Fruit fly (Drosophila melanogaster) whole organism, prepupa: Measurements from ENCODE around the gene PAPLA1.

Experiments used
- CG11294 ChIP-seq: fragments of 200-800 bp; sonication (Bioruptor generic); IDR thresholded peaks from 2 replicates; pipeline ENCODE4 v1.3.6; 2022; ENCODE audit warnings: missing biosample characterization, missing genetic modification characterization
- CG15336 ChIP-seq: fragments of 200-800 bp; sonication (Bioruptor generic); IDR thresholded peaks from 2 replicates; pipeline ENCODE4 v1.3.6; 2022; ENCODE audit warnings: missing biosample characterization, missing genetic modification characterization
- CG31627 ChIP-seq: fragments of 200-800 bp; sonication (Bioruptor generic); optimal IDR thresholded peaks from 3 replicates; lab custom pipeline; 2016; ENCODE audit warnings: missing biosample characterization, missing genetic modification characterization
- CG32006 ChIP-seq: fragments of 200-800 bp; sonication (Bioruptor generic); optimal IDR thresholded peaks from 3 replicates; lab custom pipeline; 2017; ENCODE audit warnings: missing biosample characterization, mild to moderate bottlenecking, missing genetic modification characterization
- CG34406 ChIP-seq: fragments of 200-800 bp; sonication (Bioruptor generic); optimal IDR thresholded peaks from 3 replicates; lab custom pipeline; 2016; ENCODE audit warnings: missing biosample characterization, missing genetic modification characterization
- CG6163 ChIP-seq: fragments of 200-800 bp; sonication (Bioruptor generic); IDR thresholded peaks from 3 replicates; pipeline ENCODE4 v1.3.6; 2022; ENCODE audit warnings: missing biosample characterization, missing genetic modification characterization
- CG6808 ChIP-seq: fragments of 200-800 bp; sonication (Bioruptor generic); optimal IDR thresholded peaks from 3 replicates; lab custom pipeline; 2017; ENCODE audit warnings: missing biosample characterization, missing genetic modification characterization, mild to moderate bottlenecking, moderate library complexity, missing genetic modification reagents
- CG6854 ChIP-seq: fragments of 200-800 bp; sonication (Bioruptor generic); optimal IDR thresholded peaks from 2 replicates; lab custom pipeline; 2017; ENCODE audit warnings: missing biosample characterization, mild to moderate bottlenecking, missing genetic modification characterization
- Eip78C ChIP-seq: fragments of 200-800 bp; sonication (Bioruptor generic); peaks from one replicate; lab custom pipeline; 2016; ENCODE audit warnings: missing biosample characterization, missing genetic modification characterization
- Eip93F ChIP-seq: fragments of 200-800 bp; sonication (Bioruptor generic); optimal IDR thresholded peaks from 2 replicates; lab custom pipeline; 2016; ENCODE audit warnings: missing biosample characterization, mild to moderate bottlenecking, missing genetic modification characterization
- Ets21C ChIP-seq: fragments of 200-800 bp; sonication (Bioruptor generic); optimal IDR thresholded peaks from 3 replicates; lab custom pipeline; 2016; ENCODE audit warnings: missing biosample characterization, missing genetic modification characterization
- Ets96B ChIP-seq: fragments of 200-800 bp; optimal IDR thresholded peaks from 2 replicates; lab custom pipeline; 2019; ENCODE audit warnings: missing biosample characterization, mild to moderate bottlenecking, missing genetic modification characterization, moderate library complexity
- Hr39 ChIP-seq: fragments of 200-800 bp; sonication (Bioruptor generic); optimal IDR thresholded peaks from 2 replicates; lab custom pipeline; 2016; ENCODE audit warnings: missing biosample characterization, missing genetic modification characterization
- Hr4 ChIP-seq: fragments of 200-800 bp; sonication (Bioruptor generic); optimal IDR thresholded peaks from 3 replicates; lab custom pipeline; 2016; ENCODE audit warnings: missing biosample characterization, missing genetic modification characterization
- achi ChIP-seq: fragments of 200-800 bp; sonication (Bioruptor generic); optimal IDR thresholded peaks from 3 replicates; lab custom pipeline; 2016; ENCODE audit warnings: missing biosample characterization, missing genetic modification characterization
- acj6 ChIP-seq: fragments of 200-800 bp; sonication (Bioruptor generic); optimal IDR thresholded peaks from 3 replicates; lab custom pipeline; 2016; ENCODE audit warnings: missing biosample characterization, missing genetic modification characterization
- dac ChIP-seq: fragments of 200-800 bp; sonication (Bioruptor generic); optimal IDR thresholded peaks from 2 replicates; lab custom pipeline; 2017; ENCODE audit warnings: missing biosample characterization, mild to moderate bottlenecking, missing genetic modification characterization
- dsx ChIP-seq: fragments of 200-800 bp; optimal IDR thresholded peaks from 3 replicates; lab custom pipeline; 2019; ENCODE audit warnings: missing biosample characterization, mild to moderate bottlenecking, missing genetic modification characterization, moderate library complexity; ENCODE audit not compliant: poor library complexity, severe bottlenecking
- eg ChIP-seq: fragments of 200-800 bp; sonication (Bioruptor generic); IDR thresholded peaks from 3 replicates; pipeline ENCODE4 v1.3.6; 2022; ENCODE audit warnings: missing biosample characterization, missing genetic modification characterization
- esn ChIP-seq: fragments of 200-800 bp; sonication (Bioruptor generic); optimal IDR thresholded peaks from 2 replicates; lab custom pipeline; 2016; ENCODE audit warnings: missing biosample characterization, mild to moderate bottlenecking, missing genetic modification characterization, moderate library complexity
- pdm3 ChIP-seq: fragments of 200-800 bp; sonication (Bioruptor generic); optimal IDR thresholded peaks from 3 replicates; lab custom pipeline; 2016; ENCODE audit warnings: missing biosample characterization, missing genetic modification characterization
- salr ChIP-seq, 2 experiments: fragments of 200-800 bp; sonication (Bioruptor generic); optimal IDR thresholded peaks; 3 replicates each; lab custom pipeline; 2016 to 2018; ENCODE audit warnings: missing biosample characterization in 2 of 2, missing genetic modification characterization in 2 of 2, mild to moderate bottlenecking in 1 of 2
- topi ChIP-seq: fragments of 200-800 bp; sonication (Bioruptor generic); optimal IDR thresholded peaks from 3 replicates; lab custom pipeline; 2016; ENCODE audit warnings: missing biosample characterization, missing genetic modification characterization
- vri ChIP-seq: fragments of 200-800 bp; sonication (Bioruptor generic); optimal IDR thresholded peaks from 3 replicates; lab custom pipeline; 2016; ENCODE audit warnings: missing biosample characterization, mild to moderate bottlenecking, missing genetic modification characterization

PAPLA1 gene

DNA sequence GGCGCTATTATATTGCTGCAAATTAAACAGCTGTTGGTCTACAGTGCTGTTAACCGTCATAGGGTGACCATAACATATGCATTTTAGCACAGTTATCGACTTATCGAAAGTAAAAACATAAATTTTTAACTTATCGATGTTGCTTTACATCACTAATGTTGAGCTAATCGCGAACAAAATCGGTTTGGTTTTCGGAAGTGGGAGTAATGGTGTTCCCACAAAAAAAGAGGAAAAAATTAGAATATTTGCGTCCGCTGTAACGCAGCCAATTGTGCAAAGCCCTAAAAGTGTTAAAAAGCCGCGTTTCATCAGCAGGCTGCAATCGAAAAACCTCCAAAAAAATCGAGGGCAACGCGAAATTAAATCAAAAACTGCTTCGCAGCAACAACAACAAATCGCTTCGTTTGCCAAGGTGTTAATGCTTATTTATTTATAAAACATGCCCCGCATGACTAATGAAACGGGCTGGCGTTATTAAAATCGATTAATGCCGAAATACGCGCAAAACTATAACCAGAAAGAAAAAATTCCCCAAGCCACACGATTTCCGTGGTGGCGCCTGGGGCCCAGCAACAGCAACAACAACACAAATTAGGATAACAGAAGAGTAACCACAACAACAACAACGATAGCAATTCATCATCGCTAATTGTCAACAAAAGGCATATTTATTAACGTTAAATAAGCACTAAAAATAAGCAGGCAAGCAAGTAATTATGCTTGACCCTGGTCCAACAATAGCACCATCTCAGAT lies 32.4 kb downstream of the PAPLA1 start, which contains the start of the genes CG12375 and CG8668:
Gene CG12375 (minus strand): TSS at position 42 of the 754 bp plus-strand sequence.
Gene CG8668 (plus strand): TSS at position 153 of the 754 bp plus-strand sequence.
- peak; percentile 9 for TF ChIP-seq Eip93F (GFP tag; lab: Kevin White, UChicago)
- 0 out of 3 replicates have a peak, but pooled peaks have one; percentile 9 for TF ChIP-seq CG6163 (GFP tag; lab: Robert Waterston, UW)
- TF ChIP-seq Eip78C (GFP tag; lab: Kevin White, UChicago): peak; percentile 59
- TF ChIP-seq esn (GFP tag; lab: Kevin White, UChicago): peak; percentile 29
- TF ChIP-seq Hr4 (GFP tag; lab: Kevin White, UChicago): no peak
- peak; percentile 11 for TF ChIP-seq CG6854 (GFP tag; lab: Kevin White, UChicago)
- TF ChIP-seq, all 60 proteins: peak for 5

DNA sequence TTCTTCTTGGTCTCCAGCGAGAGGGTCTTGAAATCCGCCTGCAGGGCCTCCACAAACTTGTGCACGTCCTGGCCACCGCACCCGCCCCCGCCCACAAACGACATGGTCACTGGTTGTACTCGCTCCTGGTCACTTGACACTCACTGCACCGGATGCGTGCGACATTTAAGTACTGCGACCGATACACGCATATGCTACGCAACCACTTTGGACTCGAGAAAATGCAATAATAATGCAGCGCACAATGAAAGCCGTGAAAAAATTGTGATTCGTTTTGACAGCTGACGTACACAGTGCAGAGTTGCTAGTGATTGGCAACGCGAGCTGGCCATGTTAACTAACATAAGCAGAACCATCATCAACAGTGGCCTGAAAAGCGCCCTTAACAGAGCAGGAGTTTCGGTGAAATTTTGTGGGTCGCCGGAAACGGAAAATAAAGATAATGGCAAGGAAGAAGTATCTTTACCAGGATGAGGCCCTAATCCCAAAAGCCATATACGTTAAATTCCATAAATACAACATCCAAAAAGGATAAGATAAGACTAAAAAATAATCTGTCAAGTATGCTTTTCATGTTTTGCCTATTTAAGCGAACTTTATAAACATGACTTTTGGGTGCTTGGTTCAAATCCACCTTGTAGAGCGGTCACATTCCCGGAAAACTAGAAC lies 35.6 kb downstream of the PAPLA1 start, which contains the start of the genes mon2 and CG8673:
Gene mon2 (minus strand): TSS at position 300 of the 669 bp plus-strand sequence.
Gene CG8673 (plus strand): TSS at position 619 of the 669 bp plus-strand sequence.
- peak; percentile 98 for TF ChIP-seq achi
- TF ChIP-seq CG31627 (GFP tag; lab: Kevin White, UChicago): no peak
- 0 out of 3 replicates have a peak, but pooled peaks have one; percentile 24 for TF ChIP-seq CG6163 (GFP tag; lab: Robert Waterston, UW)

dm6 chr2L:8116632-8117193 lies 42.7 kb downstream of the PAPLA1 start:
- TF ChIP-seq CG6854 (GFP tag; lab: Kevin White, UChicago) (no peak), Eip78C (GFP tag; lab: Kevin White, UChicago) (peak; percentile 46)

DNA sequence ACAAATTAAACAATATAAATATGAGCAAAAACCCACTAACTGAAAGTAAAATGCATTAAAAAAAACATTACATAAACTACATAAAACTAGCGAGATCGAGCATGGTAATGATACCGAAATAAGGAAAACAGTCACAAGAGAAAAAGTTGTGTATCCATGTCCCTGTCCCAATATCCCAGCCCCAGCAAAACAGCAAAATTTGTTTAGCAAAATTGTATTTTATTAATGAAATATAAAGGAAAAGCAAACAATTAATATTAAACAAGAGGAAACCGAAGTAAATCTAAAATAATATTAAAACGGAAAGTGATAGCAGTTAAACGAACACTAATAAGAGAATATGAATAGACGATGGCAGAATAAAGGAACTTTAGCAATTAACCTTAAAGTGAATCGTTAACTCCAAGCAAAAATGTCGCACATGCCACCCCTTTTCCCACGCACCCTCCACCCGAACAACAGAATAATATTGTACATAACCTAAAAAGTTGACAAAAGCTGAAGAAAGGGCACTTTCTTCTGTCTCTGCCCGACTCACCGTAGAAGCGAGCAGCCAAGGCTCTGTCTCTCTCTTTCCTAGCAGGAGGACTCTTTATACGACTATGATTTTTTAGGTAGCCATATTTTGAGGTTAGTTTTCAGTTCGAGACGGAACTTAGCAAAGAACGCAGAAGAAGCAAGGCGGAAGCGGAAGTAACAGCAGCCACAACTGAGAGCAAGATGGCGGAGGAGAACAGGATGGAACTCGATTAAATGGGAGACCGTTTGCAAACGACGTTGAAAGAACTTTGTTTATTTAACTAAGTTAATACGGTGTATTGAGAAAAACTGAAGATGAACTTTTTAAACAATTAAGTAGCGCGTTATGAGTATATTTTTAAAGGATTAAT lies 48.6 kb downstream of the PAPLA1 start:
- TF ChIP-seq CG32006 (no peak), CG11294 (GFP tag; lab: Robert Waterston, UW) (no peak), CG15336 (no peak), Eip93F (GFP tag; lab: Kevin White, UChicago) (no peak), CG34406 (GFP tag; lab: Kevin White, UChicago) (no peak), Ets96B (tag; lab: Kevin White, UChicago) (no peak), CG6808 (no peak), dsx (GFP tag; lab: Kevin White, UChicago) (no peak), topi (GFP tag; lab: Kevin White, UChicago) (no peak), salr (GFP tag; optimal IDR thresholded peaks at IDR 0.05; lab: Kevin White, UChicago) (no peak), Hr4 (GFP tag; lab: Kevin White, UChicago) (no peak), dac (GFP tag; lab: Kevin White, UChicago) (no peak)

- TF ChIP-seq eg (GFP tag; lab: Robert Waterston, UW) (no peak), Ets21C (GFP tag; lab: Kevin White, UChicago) (no peak), acj6 (GFP tag; lab: Kevin White, UChicago) (no peak), CG34406 (GFP tag; lab: Kevin White, UChicago) (no peak), vri (no peak), pdm3 (no peak), CG11294 (GFP tag; lab: Robert Waterston, UW) (no peak), Eip78C (GFP tag; lab: Kevin White, UChicago) (no peak)
Observed at dm6 chr2L:8104706-8105105, 54.7 kb downstream of the PAPLA1 start.

- TF ChIP-seq Hr39 (GFP tag; lab: Kevin White, UChicago): no peak
- peak; percentile 17 for TF ChIP-seq vri
- TF ChIP-seq Ets21C (GFP tag; lab: Kevin White, UChicago): no peak
Observed at dm6 chr2L:8104094-8104493, 55.3 kb downstream of the PAPLA1 start.
